Fruit fly (Drosophila melanogaster) whole organism, embryonic: Measurements from ENCODE around the gene Caf1-55.

Experiments used
- Awh ChIP-seq: fragments of 200-800 bp; sonication (Bioruptor generic); IDR thresholded peaks from 2 replicates; pipeline ENCODE4, ENCODE4 v1.3.6; 2022; ENCODE audit warnings: missing biosample characterization, missing genetic modification characterization
- BtbVII ChIP-seq: fragments of 200-800 bp; sonication (Bioruptor generic); optimal IDR thresholded peaks from 3 replicates; lab custom pipeline; 2017; ENCODE audit warnings: missing biosample characterization, mild to moderate bottlenecking, missing genetic modification characterization
- CG11085 ChIP-seq: fragments of 200-800 bp; sonication (Bioruptor generic); IDR thresholded peaks from 2 replicates; pipeline ENCODE4 v1.3.6; 2022; ENCODE audit warnings: missing biosample characterization, missing genetic modification characterization
- CG11504 ChIP-seq: fragments of 200-800 bp; sonication (Bioruptor generic); optimal IDR thresholded peaks from 3 replicates; lab custom pipeline; 2019; ENCODE audit warnings: missing biosample characterization, mild to moderate bottlenecking, missing genetic modification characterization, moderate library complexity
- CG11560 ChIP-seq: fragments of 200-800 bp; sonication (Bioruptor generic); IDR thresholded peaks from 3 replicates; pipeline ENCODE4 v1.3.6; 2022; ENCODE audit warnings: missing biosample characterization, missing genetic modification characterization
- CG12155 ChIP-seq: fragments of 200-800 bp; sonication (Bioruptor generic); optimal IDR thresholded peaks from 3 replicates; lab custom pipeline; 2016; ENCODE audit warnings: missing biosample characterization, missing genetic modification characterization
- CG12299 ChIP-seq: fragments of 200-800 bp; sonication (Bioruptor generic); optimal IDR thresholded peaks from 2 replicates; lab custom pipeline; 2018; ENCODE audit warnings: missing biosample characterization, mild to moderate bottlenecking, missing genetic modification characterization
- CG1233 ChIP-seq: fragments of 200-800 bp; sonication (Bioruptor generic); optimal IDR thresholded peaks from 4 replicates; lab custom pipeline; 2018; ENCODE audit warnings: missing biosample characterization, mild to moderate bottlenecking, missing genetic modification characterization
- CG13296 ChIP-seq: fragments of 200-800 bp; sonication (Bioruptor generic); optimal IDR thresholded peaks from 3 replicates; lab custom pipeline; 2018; ENCODE audit warnings: missing biosample characterization, mild to moderate bottlenecking, missing genetic modification characterization
- CG13775 ChIP-seq: fragments of 200-800 bp; sonication (Bioruptor generic); optimal IDR thresholded peaks from 3 replicates; lab custom pipeline; 2017; ENCODE audit warnings: missing biosample characterization, mild to moderate bottlenecking, missing genetic modification characterization
- CG15011 ChIP-seq: fragments of 200-800 bp; sonication (Bioruptor generic); optimal IDR thresholded peaks from 3 replicates; lab custom pipeline; 2018; ENCODE audit warnings: missing biosample characterization, mild to moderate bottlenecking, missing genetic modification characterization
- CG15269 ChIP-seq: fragments of 200-800 bp; sonication (Bioruptor generic); optimal IDR thresholded peaks from 2 replicates; lab custom pipeline; 2018; ENCODE audit warnings: missing biosample characterization, mild to moderate bottlenecking, missing genetic modification characterization, moderate library complexity
- CG17568 ChIP-seq: fragments of 200-800 bp; sonication (Bioruptor generic); optimal IDR thresholded peaks from 2 replicates; lab custom pipeline; 2018; ENCODE audit warnings: missing biosample characterization, mild to moderate bottlenecking, missing genetic modification characterization, moderate library complexity
- CG17802 ChIP-seq: fragments of 200-800 bp; sonication (Bioruptor generic); optimal IDR thresholded peaks from 2 replicates; lab custom pipeline; 2018; ENCODE audit warnings: missing biosample characterization, mild to moderate bottlenecking, missing genetic modification characterization, moderate library complexity
- CG18476 ChIP-seq: fragments of 200-800 bp; sonication (Bioruptor generic); optimal IDR thresholded peaks from 2 replicates; lab custom pipeline; 2016; ENCODE audit warnings: missing biosample characterization, mild to moderate bottlenecking, missing genetic modification characterization
- CG2889 ChIP-seq: fragments of 200-800 bp; sonication (Bioruptor generic); IDR thresholded peaks from 3 replicates; pipeline ENCODE4 v1.3.6; 2022; ENCODE audit warnings: missing biosample characterization, missing genetic modification characterization
- CG4617 ChIP-seq: fragments of 200-800 bp; sonication (Bioruptor generic); optimal IDR thresholded peaks from 3 replicates; lab custom pipeline; 2016; ENCODE audit warnings: missing biosample characterization, missing genetic modification characterization, borderline replicate concordance
- CG6654 ChIP-seq: fragments of 200-800 bp; sonication (Bioruptor generic); optimal IDR thresholded peaks from 2 replicates; lab custom pipeline; 2017; ENCODE audit warnings: missing biosample characterization, mild to moderate bottlenecking, missing genetic modification characterization
- CG6791 ChIP-seq: fragments of 200-800 bp; sonication (Bioruptor generic); IDR thresholded peaks from 3 replicates; pipeline ENCODE4 v1.3.6; 2022; ENCODE audit warnings: missing biosample characterization, missing genetic modification characterization; ENCODE audit not compliant: partially characterized antibody
- CG6854 ChIP-seq: fragments of 200-800 bp; sonication (Bioruptor generic); optimal IDR thresholded peaks from 3 replicates; lab custom pipeline; 2017; ENCODE audit warnings: missing biosample characterization, mild to moderate bottlenecking, missing genetic modification characterization
- CG9609 ChIP-seq: fragments of 200-800 bp; sonication (Bioruptor generic); optimal IDR thresholded peaks from 3 replicates; lab custom pipeline; 2016; ENCODE audit warnings: missing biosample characterization, missing genetic modification characterization
- CHES-1-like ChIP-seq: fragments of 200-800 bp; sonication (Bioruptor generic); optimal IDR thresholded peaks from 2 replicates; lab custom pipeline; 2016; ENCODE audit warnings: missing biosample characterization, missing genetic modification characterization
- Dbx ChIP-seq: fragments of 200-800 bp; sonication (Bioruptor generic); IDR thresholded peaks from 3 replicates; pipeline ENCODE4 v1.3.6; 2022; ENCODE audit warnings: missing biosample characterization, missing genetic modification characterization
- Dip3 ChIP-seq: fragments of 200-800 bp; sonication (Bioruptor generic); optimal IDR thresholded peaks from 3 replicates; lab custom pipeline; 2016; ENCODE audit warnings: missing biosample characterization, missing genetic modification characterization
- Gsc ChIP-seq: fragments of 200-800 bp; sonication (Bioruptor generic); IDR thresholded peaks from 2 replicates; pipeline ENCODE4 v1.3.6; 2022; ENCODE audit warnings: missing biosample characterization, missing genetic modification characterization
- HHEX ChIP-seq: fragments of 200-800 bp; sonication (Bioruptor generic); optimal IDR thresholded peaks from 3 replicates; lab custom pipeline; 2017; ENCODE audit warnings: missing biosample characterization, mild to moderate bottlenecking, missing genetic modification characterization, missing genetic modification reagents
- HLH3B ChIP-seq: fragments of 200-800 bp; sonication (Bioruptor generic); IDR thresholded peaks from 2 replicates; pipeline ENCODE4 v1.3.6; 2022; ENCODE audit warnings: missing biosample characterization, missing genetic modification characterization
- NK7.1 ChIP-seq: fragments of 200-800 bp; sonication (Bioruptor generic); optimal IDR thresholded peaks from 3 replicates; lab custom pipeline; 2016; ENCODE audit warnings: missing biosample characterization, missing genetic modification characterization
- Oli ChIP-seq: fragments of 200-800 bp; sonication (Bioruptor generic); optimal IDR thresholded peaks from 2 replicates; lab custom pipeline; 2018; ENCODE audit warnings: missing biosample characterization, mild to moderate bottlenecking, missing genetic modification characterization, moderate library complexity
- Poxn ChIP-seq: fragments of 200-800 bp; sonication (Bioruptor generic); IDR thresholded peaks from 2 replicates; pipeline ENCODE4 v1.3.6; 2022; ENCODE audit warnings: missing biosample characterization, missing genetic modification characterization
- Rx ChIP-seq: fragments of 200-800 bp; sonication (Bioruptor generic); IDR thresholded peaks from 2 replicates; pipeline ENCODE4 v1.3.6; 2022; ENCODE audit warnings: missing biosample characterization, missing genetic modification characterization
- Six4 ChIP-seq: fragments of 200-800 bp; sonication (Bioruptor generic); optimal IDR thresholded peaks from 2 replicates; lab custom pipeline; 2016; ENCODE audit warnings: missing biosample characterization, missing genetic modification characterization
- ab ChIP-seq: fragments of 200-800 bp; sonication (Bioruptor generic); optimal IDR thresholded peaks from 2 replicates; lab custom pipeline; 2016; ENCODE audit warnings: missing biosample characterization, missing genetic modification characterization
- ato ChIP-seq: fragments of 200-800 bp; sonication (Bioruptor generic); IDR thresholded peaks from 2 replicates; pipeline ENCODE4 v1.3.6; 2022; ENCODE audit warnings: missing biosample characterization, missing genetic modification characterization; ENCODE audit not compliant: partially characterized antibody
- cad ChIP-seq: fragments of >200 bp; optimal IDR thresholded peaks from 2 replicates; lab custom pipeline; 2017; ENCODE audit warnings: missing biosample characterization, missing genetic modification characterization
- esg ChIP-seq: fragments of 200-800 bp; sonication (Bioruptor generic); conservative IDR thresholded peaks from 2 replicates; pipeline ENCODE4 v1.3.6; 2022; ENCODE audit warnings: missing biosample characterization, missing genetic modification characterization
- grau ChIP-seq: fragments of 200-800 bp; optimal IDR thresholded peaks from 3 replicates; lab custom pipeline; 2019; ENCODE audit warnings: missing biosample characterization, mild to moderate bottlenecking, missing genetic modification characterization, moderate library complexity
- insv ChIP-seq, 2 experiments: fragments of 200-800 bp; sonication (Bioruptor generic); optimal IDR thresholded peaks; 3 replicates each; lab custom pipeline; 2016 to 2018; ENCODE audit warnings: missing biosample characterization in 2 of 2, missing genetic modification characterization in 2 of 2
- jigr1 ChIP-seq: fragments of 200-800 bp; sonication (Bioruptor generic); IDR thresholded peaks from 3 replicates; pipeline ENCODE4 v1.3.6; 2022; ENCODE audit warnings: missing biosample characterization, missing genetic modification characterization
- kah ChIP-seq: fragments of 200-800 bp; sonication (Bioruptor generic); optimal IDR thresholded peaks from 2 replicates; lab custom pipeline; 2018; ENCODE audit warnings: missing biosample characterization, mild to moderate bottlenecking, missing genetic modification characterization
- ken ChIP-seq: fragments of 200-800 bp; sonication (Bioruptor generic); IDR thresholded peaks from 3 replicates; pipeline ENCODE4 v1.3.6; 2022; ENCODE audit warnings: missing biosample characterization, missing genetic modification characterization
- nerfin-1 ChIP-seq: fragments of 200-800 bp; sonication (Bioruptor generic); optimal IDR thresholded peaks from 3 replicates; lab custom pipeline; 2019; ENCODE audit warnings: missing biosample characterization, mild to moderate bottlenecking, missing genetic modification characterization, moderate library complexity
- nerfin-2 ChIP-seq: fragments of 200-800 bp; sonication (Bioruptor generic); IDR thresholded peaks from 2 replicates; pipeline ENCODE4 v1.3.6; 2022; ENCODE audit warnings: missing biosample characterization, missing genetic modification characterization; ENCODE audit not compliant: partially characterized antibody
- pnt ChIP-seq: fragments of 200-800 bp; sonication (Bioruptor generic); optimal IDR thresholded peaks from 3 replicates; lab custom pipeline; 2016; ENCODE audit warnings: missing biosample characterization, missing genetic modification characterization
- rib ChIP-seq: fragments of 200-800 bp; sonication (Bioruptor generic); IDR thresholded peaks from 2 replicates; pipeline ENCODE4 v1.3.6; 2022; ENCODE audit warnings: missing biosample characterization, missing genetic modification characterization
- tll ChIP-seq, 2 experiments: fragments of 200-800 bp in 1 of 2; fragments of >200 bp in 1 of 2; sonication (Bioruptor generic) in 1 of 2; optimal IDR thresholded peaks; 2 replicates each; lab custom pipeline; 2017 to 2019; ENCODE audit warnings: missing biosample characterization in 2 of 2, missing genetic modification characterization in 2 of 2, mild to moderate bottlenecking in 1 of 2, moderate library complexity in 1 of 2
- tna ChIP-seq: fragments of 200-800 bp; sonication (Bioruptor generic); IDR thresholded peaks from 2 replicates; pipeline ENCODE4 v1.3.6; 2022; ENCODE audit warnings: missing biosample characterization, missing genetic modification characterization; ENCODE audit not compliant: partially characterized antibody
- vnd ChIP-seq: fragments of 200-800 bp; sonication (Bioruptor generic); IDR thresholded peaks from 3 replicates; pipeline ENCODE4 v1.3.6; 2022; ENCODE audit warnings: missing biosample characterization, missing genetic modification characterization; ENCODE audit not compliant: partially characterized antibody
- zen ChIP-seq: fragments of 200-800 bp; sonication (Bioruptor generic); optimal IDR thresholded peaks from 3 replicates; lab custom pipeline; 2018; ENCODE audit warnings: missing biosample characterization, mild to moderate bottlenecking, missing genetic modification characterization, moderate library complexity
- zen2 ChIP-seq: fragments of 200-800 bp; sonication (Bioruptor generic); IDR thresholded peaks from 3 replicates; pipeline ENCODE4 v1.3.6; 2022; ENCODE audit warnings: missing biosample characterization, missing genetic modification characterization; ENCODE audit not compliant: partially characterized antibody
- zfh1 ChIP-seq: fragments of 200-800 bp; sonication (Bioruptor generic); IDR thresholded peaks from 3 replicates; pipeline ENCODE4 v1.3.6; 2022; ENCODE audit warnings: missing biosample characterization, missing genetic modification characterization

Caf1-55 gene

dm6 chr3R:15225279-15225730 is at the start of gene Caf1-55, which contains the start of gene CG31344 (continued):
- TF ChIP-seq nerfin-2 (peak; percentile 83), pnt (GFP tag; lab: Kevin White, UChicago) (no peak), CG6854 (no peak), NK7.1 (GFP tag; lab: Kevin White, UChicago) (no peak), insv (GFP tag; optimal IDR thresholded peaks at IDR 0.05; lab: Kevin White, UChicago) (peak in 1 of 2 experiments; percentile 18), tll (GFP tag; optimal IDR thresholded peaks at IDR 0.05; lab: Kevin White, UChicago) (no peak), CG11504 (tag; lab: Kevin White, UChicago) (no peak), CG6654 (GFP tag; lab: Kevin White, UChicago) (no peak), CG2889 (GFP tag; lab: Robert Waterston, UW) (no peak), Gsc (GFP tag; lab: Robert Waterston, UW) (no peak), CG13296 (GFP tag; lab: Kevin White, UChicago) (no peak), CG6791 (GFP tag; lab: Robert Waterston, UW) (peak; percentile 88), ato (GFP tag; lab: Robert Waterston, UW) (0 out of 2 replicates have a peak, but pooled peaks have one; percentile 19), HHEX (no peak), Oli (tag; lab: Kevin White, UChicago) (no peak), CG18476 (GFP tag; lab: Kevin White, UChicago) (no peak), zen (tag; lab: Kevin White, UChicago) (no peak), CG15011 (no peak), zen2 (GFP tag; lab: Robert Waterston, UW) (peak; percentile 76), kah (GFP tag; lab: Kevin White, UChicago) (no peak), esg (GFP tag; lab: Robert Waterston, UW) (no peak), Rx (GFP tag; lab: Robert Waterston, UW) (no peak), CHES-1-like (GFP tag; lab: Kevin White, UChicago) (peak; percentile 71), rib (no peak), HLH3B (GFP tag; lab: Robert Waterston, UW) (no peak), ken (GFP tag; lab: Robert Waterston, UW) (peak; percentile 16; the same call in 1 of the 3 replicates), CG17568 (no peak), Dbx (GFP tag; lab: Robert Waterston, UW) (no peak), CG11085 (GFP tag; lab: Robert Waterston, UW) (no peak), vnd (GFP tag; lab: Robert Waterston, UW) (peak; percentile 61; the same call in 2 of the 3 replicates), CG13775 (GFP tag; lab: Kevin White, UChicago) (no peak), ab (GFP tag; lab: Kevin White, UChicago) (no peak), nerfin-1 (tag; lab: Kevin White, UChicago) (no peak), CG17802 (tag; lab: Kevin White, UChicago) (no peak), zfh1 (GFP tag; lab: Robert Waterston, UW) (no peak), tna (GFP tag; lab: Robert Waterston, UW) (peak; percentile 44; the same call in 1 of the 2 replicates), jigr1 (GFP tag; lab: Robert Waterston, UW) (no peak), CG4617 (GFP tag; lab: Kevin White, UChicago) (peak; percentile 66), CG12155 (peak; percentile 12), cad (GFP tag; lab: Kevin White, UChicago) (no peak), CG1233 (GFP tag; lab: Kevin White, UChicago) (no peak), grau (tag; lab: Kevin White, UChicago) (no peak), Awh (GFP tag; lab: Robert Waterston, UW) (no peak), BtbVII (GFP tag; lab: Kevin White, UChicago) (no peak), Six4 (GFP tag; lab: Kevin White, UChicago) (no peak), CG12299 (tag; lab: Kevin White, UChicago) (peak; percentile 2), Dip3 (GFP tag; lab: Kevin White, UChicago) (no peak), CG15269 (no peak), CG9609 (no peak), Poxn (GFP tag; lab: Robert Waterston, UW) (no peak), CG11560 (tag; lab: Robert Waterston, UW) (peak; percentile 91)
